Fruit fly (Drosophila melanogaster) whole organism, embryonic: ENCODE results near the gene Rlb1.

ENCODE experiments used
- Bdp1 ChIP-seq: fragments of 200-800 bp; sonication (Bioruptor generic); optimal IDR thresholded peaks from 3 replicates; lab custom pipeline; 2016; ENCODE audit warnings: missing biosample characterization, missing genetic modification characterization
- BtbVII ChIP-seq: fragments of 200-800 bp; sonication (Bioruptor generic); optimal IDR thresholded peaks from 3 replicates; lab custom pipeline; 2017; ENCODE audit warnings: missing biosample characterization, mild to moderate bottlenecking, missing genetic modification characterization
- CG12071 ChIP-seq: fragments of 200-800 bp; sonication (Bioruptor generic); optimal IDR thresholded peaks from 3 replicates; lab custom pipeline; 2018; ENCODE audit warnings: missing biosample characterization, mild to moderate bottlenecking, missing genetic modification characterization
- CG12104 ChIP-seq: fragments of 200-800 bp; sonication (Bioruptor generic); optimal IDR thresholded peaks from 3 replicates; lab custom pipeline; 2016; ENCODE audit warnings: missing biosample characterization, missing genetic modification characterization
- CG12299 ChIP-seq: fragments of 200-800 bp; sonication (Bioruptor generic); optimal IDR thresholded peaks from 2 replicates; lab custom pipeline; 2018; ENCODE audit warnings: missing biosample characterization, mild to moderate bottlenecking, missing genetic modification characterization
- CG1602 ChIP-seq: fragments of 200-800 bp; sonication (Bioruptor generic); optimal IDR thresholded peaks from 3 replicates; lab custom pipeline; 2016; ENCODE audit warnings: missing biosample characterization, missing genetic modification characterization
- CG1603 ChIP-seq: fragments of 200-800 bp; sonication (Bioruptor generic); optimal IDR thresholded peaks from 2 replicates; lab custom pipeline; 2019; ENCODE audit warnings: missing biosample characterization, mild to moderate bottlenecking, missing genetic modification characterization, moderate library complexity
- CG17385 ChIP-seq: fragments of 200-800 bp; sonication (Bioruptor generic); optimal IDR thresholded peaks from 3 replicates; lab custom pipeline; 2018; ENCODE audit warnings: missing biosample characterization, mild to moderate bottlenecking, missing genetic modification characterization
- CG17802 ChIP-seq: fragments of 200-800 bp; sonication (Bioruptor generic); optimal IDR thresholded peaks from 2 replicates; lab custom pipeline; 2018; ENCODE audit warnings: missing biosample characterization, mild to moderate bottlenecking, missing genetic modification characterization, moderate library complexity
- CG18599 ChIP-seq: fragments of 200-800 bp; sonication (Bioruptor generic); optimal IDR thresholded peaks from 3 replicates; lab custom pipeline; 2017; ENCODE audit warnings: missing biosample characterization, missing genetic modification characterization, mild to moderate bottlenecking, moderate library complexity, missing genetic modification reagents
- CG4360 ChIP-seq: fragments of 200-800 bp; sonication (Bioruptor generic); IDR thresholded peaks from 2 replicates; pipeline ENCODE4 v1.3.6; 2022; ENCODE audit warnings: missing biosample characterization, missing genetic modification characterization
- CG6175 ChIP-seq: fragments of 200-800 bp; sonication (Bioruptor generic); IDR thresholded peaks from 3 replicates; pipeline ENCODE4 v1.3.6; 2022; ENCODE audit warnings: missing biosample characterization, missing genetic modification characterization
- CG7271 ChIP-seq: fragments of 200-800 bp; sonication (Bioruptor generic); optimal IDR thresholded peaks from 2 replicates; lab custom pipeline; 2018; ENCODE audit warnings: missing biosample characterization, mild to moderate bottlenecking, missing genetic modification characterization, moderate library complexity
- CG7928 ChIP-seq: fragments of 200-800 bp; sonication (Bioruptor generic); optimal IDR thresholded peaks from 2 replicates; lab custom pipeline; 2017; ENCODE audit warnings: missing biosample characterization, mild to moderate bottlenecking, missing genetic modification characterization
- CG8924 ChIP-seq: fragments of 200-800 bp; optimal IDR thresholded peaks from 3 replicates; lab custom pipeline; 2019; ENCODE audit warnings: missing biosample characterization, mild to moderate bottlenecking, missing genetic modification characterization, moderate library complexity
- CG9817 ChIP-seq: fragments of 200-800 bp; sonication (Bioruptor generic); optimal IDR thresholded peaks from 2 replicates; lab custom pipeline; 2018; ENCODE audit warnings: missing biosample characterization, mild to moderate bottlenecking, missing genetic modification characterization, moderate library complexity
- ERR ChIP-seq: fragments of 200-800 bp; sonication (Bioruptor generic); optimal IDR thresholded peaks from 2 replicates; lab custom pipeline; 2016; ENCODE audit warnings: missing biosample characterization, missing genetic modification characterization
- GATAe ChIP-seq: fragments of 200-800 bp; sonication (Bioruptor generic); conservative IDR thresholded peaks from 2 replicates; pipeline ENCODE4 v1.3.6; 2022; ENCODE audit warnings: missing biosample characterization, missing genetic modification characterization
- HHEX ChIP-seq: fragments of 200-800 bp; sonication (Bioruptor generic); optimal IDR thresholded peaks from 3 replicates; lab custom pipeline; 2017; ENCODE audit warnings: missing biosample characterization, mild to moderate bottlenecking, missing genetic modification characterization, missing genetic modification reagents
- Lim3 ChIP-seq: fragments of 200-800 bp; sonication (Bioruptor generic); IDR thresholded peaks from 2 replicates; pipeline ENCODE4 v1.3.6; 2022; ENCODE audit warnings: missing biosample characterization, missing genetic modification characterization
- Med ChIP-seq: fragments of 200-800 bp; sonication (Bioruptor generic); peaks from one replicate; lab custom pipeline; 2016; ENCODE audit warnings: missing biosample characterization, missing genetic modification characterization, mild to moderate bottlenecking, inconsistent platforms, moderate library complexity
- Meics ChIP-seq: fragments of 200-800 bp; sonication (Bioruptor generic); optimal IDR thresholded peaks from 2 replicates; lab custom pipeline; 2017; ENCODE audit warnings: missing biosample characterization, mild to moderate bottlenecking, missing genetic modification characterization
- Oaz ChIP-seq: fragments of 200-800 bp; sonication (Bioruptor generic); IDR thresholded peaks from 2 replicates; pipeline ENCODE4 v1.3.6; 2022; ENCODE audit warnings: missing biosample characterization, missing genetic modification characterization
- Sox100B ChIP-seq: fragments of 200-800 bp; sonication (Bioruptor generic); optimal IDR thresholded peaks from 3 replicates; lab custom pipeline; 2018; ENCODE audit warnings: missing biosample characterization, mild to moderate bottlenecking, missing genetic modification characterization
- Xrp1 ChIP-seq: fragments of 200-800 bp; sonication (Bioruptor generic); IDR thresholded peaks from 2 replicates; pipeline ENCODE4 v1.3.6; 2022; ENCODE audit warnings: missing biosample characterization, missing genetic modification characterization
- bigmax ChIP-seq: fragments of 200-800 bp; sonication (Bioruptor generic); optimal IDR thresholded peaks from 2 replicates; lab custom pipeline; 2018; ENCODE audit warnings: missing biosample characterization, mild to moderate bottlenecking, missing genetic modification characterization
- bowl ChIP-seq: fragments of 200-800 bp; sonication (Bioruptor generic); IDR thresholded peaks from 2 replicates; pipeline ENCODE4 v1.3.6; 2022; ENCODE audit warnings: missing biosample characterization, missing genetic modification characterization
- cg ChIP-seq: fragments of 200-800 bp; sonication (Bioruptor generic); optimal IDR thresholded peaks from 3 replicates; lab custom pipeline; 2019; ENCODE audit warnings: missing biosample characterization, mild to moderate bottlenecking, missing genetic modification characterization, moderate library complexity
- chif ChIP-seq, 2 experiments: fragments of 200-800 bp; sonication (Bioruptor generic); optimal IDR thresholded peaks; 3 replicates each; lab custom pipeline; 2016; ENCODE audit warnings: missing biosample characterization in 2 of 2, missing genetic modification characterization in 2 of 2
- da ChIP-seq: fragments of 200-800 bp; sonication (Bioruptor generic); optimal IDR thresholded peaks from 2 replicates; lab custom pipeline; 2016; ENCODE audit warnings: missing biosample characterization, missing genetic modification characterization
- dmrt11E ChIP-seq: fragments of 200-800 bp; sonication (Bioruptor generic); optimal IDR thresholded peaks from 3 replicates; lab custom pipeline; 2018; ENCODE audit warnings: missing biosample characterization, mild to moderate bottlenecking, missing genetic modification characterization, moderate library complexity
- esg ChIP-seq: fragments of 200-800 bp; sonication (Bioruptor generic); conservative IDR thresholded peaks from 2 replicates; pipeline ENCODE4 v1.3.6; 2022; ENCODE audit warnings: missing biosample characterization, missing genetic modification characterization
- fd64A ChIP-seq: fragments of 200-800 bp; sonication (Bioruptor generic); optimal IDR thresholded peaks from 3 replicates; lab custom pipeline; 2018; ENCODE audit warnings: missing biosample characterization, mild to moderate bottlenecking, missing genetic modification characterization
- inv ChIP-seq: fragments of 200-800 bp; sonication (Bioruptor generic); IDR thresholded peaks from 2 replicates; pipeline ENCODE4 v1.3.6; 2022; ENCODE audit warnings: missing biosample characterization, missing genetic modification characterization; ENCODE audit not compliant: partially characterized antibody
- lbe ChIP-seq: fragments of 200-800 bp; sonication (Bioruptor generic); optimal IDR thresholded peaks from 2 replicates; lab custom pipeline; 2016; ENCODE audit warnings: missing biosample characterization, mild to moderate bottlenecking, missing genetic modification characterization
- lov ChIP-seq, 2 experiments: fragments of 200-800 bp in 1 of 2; fragments of >200 bp in 1 of 2; sonication (Bioruptor generic) in 1 of 2; IDR thresholded peaks in 1 of 2; optimal IDR thresholded peaks in 1 of 2; 2 replicates in 1 of 2; 3 replicates in 1 of 2; pipeline versions ENCODE4 v1.3.6 to Lab custom; 2017 to 2022; ENCODE audit warnings: missing biosample characterization in 1 of 2, missing genetic modification characterization in 1 of 2
- nau ChIP-seq: fragments of 200-800 bp; sonication (Bioruptor generic); optimal IDR thresholded peaks from 3 replicates; lab custom pipeline; 2017; ENCODE audit warnings: missing biosample characterization, mild to moderate bottlenecking, missing genetic modification characterization, missing genetic modification reagents
- nerfin-2 ChIP-seq: fragments of 200-800 bp; sonication (Bioruptor generic); IDR thresholded peaks from 2 replicates; pipeline ENCODE4 v1.3.6; 2022; ENCODE audit warnings: missing biosample characterization, missing genetic modification characterization; ENCODE audit not compliant: partially characterized antibody
- peb ChIP-seq: fragments of 200-800 bp; sonication (Bioruptor generic); IDR thresholded peaks from 2 replicates; pipeline ENCODE4 v1.3.6; 2022; ENCODE audit warnings: missing biosample characterization, missing genetic modification characterization
- repo ChIP-seq: fragments of 200-800 bp; sonication (Bioruptor generic); optimal IDR thresholded peaks from 2 replicates; lab custom pipeline; 2016; ENCODE audit warnings: missing biosample characterization, missing genetic modification characterization
- rib ChIP-seq: fragments of 200-800 bp; sonication (Bioruptor generic); IDR thresholded peaks from 2 replicates; pipeline ENCODE4 v1.3.6; 2022; ENCODE audit warnings: missing biosample characterization, missing genetic modification characterization
- stwl ChIP-seq: fragments of 200-800 bp; sonication (Bioruptor generic); optimal IDR thresholded peaks from 3 replicates; lab custom pipeline; 2018; ENCODE audit warnings: missing biosample characterization, mild to moderate bottlenecking, missing genetic modification characterization, moderate library complexity
- tap ChIP-seq: fragments of 200-800 bp; optimal IDR thresholded peaks from 3 replicates; lab custom pipeline; 2019; ENCODE audit warnings: missing biosample characterization, mild to moderate bottlenecking, missing genetic modification characterization, moderate library complexity
- toy ChIP-seq: fragments of 200-800 bp; sonication (Bioruptor generic); IDR thresholded peaks from 2 replicates; pipeline ENCODE4 v1.3.6; 2022; ENCODE audit warnings: missing biosample characterization, missing genetic modification characterization
- trem ChIP-seq: fragments of 200-800 bp; optimal IDR thresholded peaks from 3 replicates; lab custom pipeline; 2019; ENCODE audit warnings: missing biosample characterization, mild to moderate bottlenecking, missing genetic modification characterization, moderate library complexity
- zen ChIP-seq: fragments of 200-800 bp; sonication (Bioruptor generic); optimal IDR thresholded peaks from 3 replicates; lab custom pipeline; 2018; ENCODE audit warnings: missing biosample characterization, mild to moderate bottlenecking, missing genetic modification characterization, moderate library complexity

Gene Rlb1

DNA sequence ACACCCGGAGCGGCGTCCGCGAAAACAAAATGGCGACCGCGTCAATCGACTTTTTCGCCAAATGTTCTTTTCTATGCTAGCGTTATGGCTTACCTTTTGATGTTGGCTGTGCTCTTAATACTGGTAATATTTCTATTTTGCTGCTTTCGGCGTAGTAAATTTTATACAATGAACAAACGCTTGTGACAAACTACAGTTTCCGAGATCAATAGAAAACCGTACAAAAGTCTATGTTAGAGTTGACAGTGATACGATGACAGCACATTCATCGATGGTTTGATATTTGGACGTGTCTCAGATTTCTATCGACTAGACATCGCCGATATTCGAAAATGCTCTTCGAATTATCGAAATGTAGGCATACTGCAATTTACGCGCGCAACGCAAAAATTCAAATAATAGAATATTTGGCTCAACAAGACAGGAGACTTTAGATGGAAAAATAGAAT lies 3.0 kb upstream of the Rlb1 start, which contains the start of gene rump (continued):
- TF ChIP-seq esg (GFP tag; lab: Robert Waterston, UW): no peak
- peak; percentile 68 for TF ChIP-seq stwl (tag; lab: Kevin White, UChicago)
- TF ChIP-seq CG7271: peak; percentile 33
- TF ChIP-seq BtbVII (GFP tag; lab: Kevin White, UChicago): no peak
- TF ChIP-seq CG17385 (GFP tag; lab: Kevin White, UChicago): no peak
- TF ChIP-seq inv (GFP tag; lab: Robert Waterston, UW): no peak
- TF ChIP-seq nerfin-2 (GFP tag; lab: Robert Waterston, UW): no peak
- TF ChIP-seq, all 482 proteins: peak for 72

DNA sequence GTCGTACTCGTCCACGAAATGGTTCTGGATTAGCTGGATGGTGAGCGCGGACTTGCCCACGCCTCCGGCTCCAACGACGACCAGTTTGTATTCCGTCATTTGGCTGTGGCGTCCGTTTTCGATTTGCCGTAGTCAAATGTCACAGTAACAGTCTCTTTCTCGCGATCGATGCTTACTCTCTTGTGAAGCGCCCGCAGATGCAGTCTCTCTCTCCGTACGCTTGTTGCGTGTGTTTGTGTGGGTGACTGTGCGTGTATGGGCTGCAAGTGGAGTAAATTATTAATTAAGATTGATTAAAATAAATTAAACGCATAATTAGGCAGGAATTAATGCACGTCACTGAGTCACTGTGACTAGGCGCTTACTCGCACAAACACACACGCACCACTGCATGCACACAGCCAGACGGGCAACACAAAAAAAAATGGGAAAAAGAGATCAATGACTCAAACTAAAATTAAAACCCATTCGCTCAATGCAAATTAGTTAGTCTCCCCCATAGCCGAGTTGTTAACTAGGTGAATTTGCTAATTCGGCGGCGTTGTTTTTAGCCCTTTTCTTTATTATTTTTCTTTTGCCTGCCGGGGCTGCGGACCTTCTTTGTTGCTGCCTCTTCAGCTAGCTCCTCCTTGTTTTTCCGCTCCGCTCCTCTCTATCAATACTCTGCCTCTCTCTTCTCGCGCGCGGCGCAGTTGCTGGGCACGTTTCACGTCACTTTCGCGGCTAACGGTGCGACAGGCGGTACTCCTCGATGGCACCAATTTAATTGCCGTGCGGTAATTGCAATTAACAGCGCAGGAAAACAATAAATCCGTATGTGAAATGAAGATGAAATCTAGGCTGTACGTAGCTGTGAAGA lies 705 bp upstream of the Rlb1 start:
- TF ChIP-seq CG1602 (GFP tag; lab: Kevin White, UChicago) (no peak), bigmax (no peak), CG17802 (no peak), nau (GFP tag; lab: Kevin White, UChicago) (no peak), CG1603 (tag; lab: Kevin White, UChicago) (no peak), peb (GFP tag; lab: Robert Waterston, UW) (no peak), Meics (GFP tag; lab: Kevin White, UChicago) (no peak), CG12299 (tag; lab: Kevin White, UChicago) (no peak), trem (tag; lab: Kevin White, UChicago) (no peak), CG12071 (no peak), esg (GFP tag; lab: Robert Waterston, UW) (no peak), dmrt11E (tag; lab: Kevin White, UChicago) (no peak), zen (tag; lab: Kevin White, UChicago) (peak; percentile 47), Bdp1 (GFP tag; lab: Kevin White, UChicago) (no peak), lov (optimal IDR thresholded peaks at IDR 0.05; lab: Kevin White, UChicago) (no peak), lov (GFP tag; IDR thresholded peaks at IDR 0.05; lab: Robert Waterston, UW) (no peak), Oaz (GFP tag; lab: Robert Waterston, UW) (no peak), CG4360 (GFP tag; lab: Robert Waterston, UW) (no peak), CG8924 (no peak), da (GFP tag; lab: Kevin White, UChicago) (no peak), lbe (peak; percentile 24), GATAe (GFP tag; lab: Robert Waterston, UW) (no peak), chif (GFP tag; optimal IDR thresholded peaks at IDR 0.05; lab: Kevin White, UChicago) (no peak), cg (peak; percentile 84), Lim3 (no peak), CG7928 (GFP tag; lab: Kevin White, UChicago) (no peak), HHEX (GFP tag; lab: Kevin White, UChicago) (no peak), toy (GFP tag; lab: Robert Waterston, UW) (no peak), Xrp1 (GFP tag; lab: Robert Waterston, UW) (no peak), Sox100B (GFP tag; lab: Kevin White, UChicago) (no peak), CG18599 (GFP tag; lab: Kevin White, UChicago) (no peak), repo (no peak), BtbVII (GFP tag; lab: Kevin White, UChicago) (no peak), bowl (GFP tag; lab: Robert Waterston, UW) (no peak), CG6175 (GFP tag; lab: Robert Waterston, UW) (no peak), tap (tag; lab: Kevin White, UChicago) (no peak), ERR (no peak), fd64A (GFP tag; lab: Kevin White, UChicago) (no peak), rib (GFP tag; lab: Robert Waterston, UW) (no peak), CG12104 (GFP tag; lab: Kevin White, UChicago) (no peak), CG9817 (tag; lab: Kevin White, UChicago) (no peak), Med (GFP tag; lab: Kevin White, UChicago) (peak; percentile 20)
